Fruit fly (Drosophila melanogaster) whole organism, embryonic: ENCODE measurements around the gene Rpn9.

Source experiments
- Atf3 ChIP-seq: fragments of 200-800 bp; sonication (Bioruptor generic); optimal IDR thresholded peaks from 3 replicates; lab custom pipeline; 2016; ENCODE audit warnings: missing biosample characterization, missing genetic modification characterization
- BEAF-32 ChIP-seq: fragments of 200-800 bp; sonication (Bioruptor generic); optimal IDR thresholded peaks from 3 replicates; lab custom pipeline; 2017; ENCODE audit warnings: missing biosample characterization, missing genetic modification characterization, mild to moderate bottlenecking, moderate library complexity, missing genetic modification reagents
- CG11085 ChIP-seq: fragments of 200-800 bp; sonication (Bioruptor generic); IDR thresholded peaks from 2 replicates; pipeline ENCODE4 v1.3.6; 2022; ENCODE audit warnings: missing biosample characterization, missing genetic modification characterization
- CG11093 ChIP-seq: fragments of 200-800 bp; sonication (Bioruptor generic); IDR thresholded peaks from 3 replicates; pipeline ENCODE4 v1.3.6; 2022; ENCODE audit warnings: missing biosample characterization, missing genetic modification characterization
- CG12155 ChIP-seq: fragments of 200-800 bp; sonication (Bioruptor generic); optimal IDR thresholded peaks from 3 replicates; lab custom pipeline; 2016; ENCODE audit warnings: missing biosample characterization, missing genetic modification characterization
- CG13296 ChIP-seq: fragments of 200-800 bp; sonication (Bioruptor generic); optimal IDR thresholded peaks from 3 replicates; lab custom pipeline; 2018; ENCODE audit warnings: missing biosample characterization, mild to moderate bottlenecking, missing genetic modification characterization
- CG15269 ChIP-seq: fragments of 200-800 bp; sonication (Bioruptor generic); optimal IDR thresholded peaks from 2 replicates; lab custom pipeline; 2018; ENCODE audit warnings: missing biosample characterization, mild to moderate bottlenecking, missing genetic modification characterization, moderate library complexity
- CG1602 ChIP-seq: fragments of 200-800 bp; sonication (Bioruptor generic); optimal IDR thresholded peaks from 3 replicates; lab custom pipeline; 2016; ENCODE audit warnings: missing biosample characterization, missing genetic modification characterization
- CG17912 ChIP-seq: fragments of 200-800 bp; sonication (Bioruptor generic); optimal IDR thresholded peaks from 2 replicates; lab custom pipeline; 2018; ENCODE audit warnings: missing biosample characterization, mild to moderate bottlenecking, missing genetic modification characterization
- CG18262 ChIP-seq: fragments of 200-800 bp; optimal IDR thresholded peaks from 3 replicates; lab custom pipeline; 2019; ENCODE audit warnings: missing biosample characterization, mild to moderate bottlenecking, missing genetic modification characterization, moderate library complexity
- CG2116 ChIP-seq: fragments of 200-800 bp; sonication (Bioruptor generic); optimal IDR thresholded peaks from 3 replicates; lab custom pipeline; 2018; ENCODE audit warnings: missing biosample characterization, mild to moderate bottlenecking, missing genetic modification characterization
- CG2120 ChIP-seq: fragments of 200-800 bp; sonication (Bioruptor generic); optimal IDR thresholded peaks from 3 replicates; lab custom pipeline; 2016; ENCODE audit warnings: missing biosample characterization, missing genetic modification characterization
- CG2199 ChIP-seq: fragments of 200-800 bp; sonication (Bioruptor generic); IDR thresholded peaks from 3 replicates; pipeline ENCODE4 v1.3.6; 2022; ENCODE audit warnings: missing biosample characterization, missing genetic modification characterization
- CG2202 ChIP-seq: fragments of 200-800 bp; sonication (Bioruptor generic); optimal IDR thresholded peaks from 2 replicates; lab custom pipeline; 2018; ENCODE audit warnings: missing biosample characterization, mild to moderate bottlenecking, missing genetic modification characterization
- CG2712 ChIP-seq: fragments of 200-800 bp; optimal IDR thresholded peaks from 3 replicates; lab custom pipeline; 2019; ENCODE audit warnings: missing biosample characterization, mild to moderate bottlenecking, missing genetic modification characterization, moderate library complexity
- CG3847 ChIP-seq: fragments of 200-800 bp; sonication (Bioruptor generic); IDR thresholded peaks from 2 replicates; pipeline ENCODE4 v1.3.6; 2022; ENCODE audit warnings: missing biosample characterization, missing genetic modification characterization
- CG4404 ChIP-seq: fragments of 200-800 bp; sonication (Bioruptor generic); IDR thresholded peaks from 2 replicates; pipeline ENCODE4 v1.3.6; 2022; ENCODE audit warnings: missing biosample characterization, missing genetic modification characterization
- CG6175 ChIP-seq: fragments of 200-800 bp; sonication (Bioruptor generic); IDR thresholded peaks from 3 replicates; pipeline ENCODE4 v1.3.6; 2022; ENCODE audit warnings: missing biosample characterization, missing genetic modification characterization
- CG7357 ChIP-seq: fragments of 200-800 bp; sonication (Bioruptor generic); IDR thresholded peaks from 3 replicates; pipeline ENCODE4 v1.3.6; 2022; ENCODE audit warnings: missing biosample characterization, missing genetic modification characterization
- CG7372 ChIP-seq: fragments of 200-800 bp; sonication (Bioruptor generic); IDR thresholded peaks from 2 replicates; pipeline ENCODE4 v1.3.6; 2022; ENCODE audit warnings: missing biosample characterization, missing genetic modification characterization
- CG8281 ChIP-seq: fragments of 200-800 bp; sonication (Bioruptor generic); optimal IDR thresholded peaks from 2 replicates; lab custom pipeline; 2018; ENCODE audit warnings: missing biosample characterization, mild to moderate bottlenecking, missing genetic modification characterization, moderate library complexity
- CG9727 ChIP-seq: fragments of 200-800 bp; sonication (Bioruptor generic); optimal IDR thresholded peaks from 3 replicates; lab custom pipeline; 2017; ENCODE audit warnings: missing biosample characterization, mild to moderate bottlenecking, missing genetic modification characterization
- Deaf1 ChIP-seq: fragments of 200-800 bp; optimal IDR thresholded peaks from 3 replicates; lab custom pipeline; 2019; ENCODE audit warnings: missing biosample characterization, mild to moderate bottlenecking, missing genetic modification characterization, moderate library complexity
- Doc2 ChIP-seq: fragments of 200-800 bp; sonication (Bioruptor generic); IDR thresholded peaks from 2 replicates; pipeline ENCODE4 v1.3.6; 2022; ENCODE audit warnings: missing biosample characterization, missing genetic modification characterization
- Dref ChIP-seq: fragments of 200-800 bp; sonication (Bioruptor generic); IDR thresholded peaks from 2 replicates; pipeline ENCODE4 v1.3.6; 2022; ENCODE audit warnings: missing biosample characterization, missing genetic modification characterization
- Ets65A ChIP-seq: fragments of 200-800 bp; sonication (Bioruptor generic); peaks from one replicate; lab custom pipeline; 2016; ENCODE audit warnings: missing biosample characterization, missing genetic modification characterization
- Hmr ChIP-seq: fragments of 200-800 bp; sonication (Bioruptor generic); optimal IDR thresholded peaks from 3 replicates; lab custom pipeline; 2017; ENCODE audit warnings: mild to moderate bottlenecking, missing biosample characterization, missing genetic modification reagents, missing genetic modification characterization
- Hr78 ChIP-seq, 2 experiments: fragments of 200-800 bp in 1 of 2; fragments of >200 bp in 1 of 2; sonication (Bioruptor generic) in 1 of 2; optimal IDR thresholded peaks; 2 replicates each; lab custom pipeline; 2017 to 2019; ENCODE audit warnings: missing biosample characterization in 2 of 2, missing genetic modification characterization in 2 of 2, mild to moderate bottlenecking in 1 of 2, moderate library complexity in 1 of 2
- Lhr ChIP-seq: fragments of 200-800 bp; sonication (Bioruptor generic); optimal IDR thresholded peaks from 3 replicates; lab custom pipeline; 2017; ENCODE audit warnings: mild to moderate bottlenecking, missing biosample characterization, missing genetic modification reagents, missing genetic modification characterization
- NC2β ChIP-seq: fragments of 200-800 bp; sonication (Bioruptor generic); optimal IDR thresholded peaks from 2 replicates; lab custom pipeline; 2016; ENCODE audit warnings: missing biosample characterization, missing genetic modification characterization
- NFAT ChIP-seq: fragments of 200-800 bp; sonication (Bioruptor generic); IDR thresholded peaks from 2 replicates; pipeline ENCODE4 v1.3.6; 2022; ENCODE audit warnings: missing biosample characterization, missing genetic modification characterization
- Nf-YC ChIP-seq: fragments of 200-800 bp; optimal IDR thresholded peaks from 3 replicates; lab custom pipeline; 2019; ENCODE audit warnings: missing biosample characterization, mild to moderate bottlenecking, missing genetic modification characterization, moderate library complexity
- Pdp1 ChIP-seq, 2 experiments: fragments of 200-800 bp; sonication (Bioruptor generic); optimal IDR thresholded peaks; 3 replicates each; lab custom pipeline; 2016; ENCODE audit warnings: missing biosample characterization in 2 of 2, missing genetic modification characterization in 2 of 2, mild to moderate bottlenecking in 1 of 2, moderate library complexity in 1 of 2
- Sox100B ChIP-seq: fragments of 200-800 bp; sonication (Bioruptor generic); optimal IDR thresholded peaks from 3 replicates; lab custom pipeline; 2018; ENCODE audit warnings: missing biosample characterization, mild to moderate bottlenecking, missing genetic modification characterization
- Sox102F ChIP-seq: fragments of 200-800 bp; sonication (Bioruptor generic); optimal IDR thresholded peaks from 2 replicates; lab custom pipeline; 2018; ENCODE audit warnings: missing biosample characterization, mild to moderate bottlenecking, missing genetic modification characterization, moderate library complexity
- Trl ChIP-seq, 3 experiments: fragments of >200 bp in 2 of 3; fragments of 200-800 bp in 1 of 3; sonication (Bioruptor generic) in 1 of 3; optimal IDR thresholded peaks; 2 replicates in 1 of 3; 3 replicates in 2 of 3; lab custom pipeline; 2016 to 2017; ENCODE audit warnings: missing biosample characterization in 1 of 3, missing genetic modification characterization in 1 of 3
- YL-1 ChIP-seq: fragments of 200-800 bp; sonication (Bioruptor generic); optimal IDR thresholded peaks from 3 replicates; lab custom pipeline; 2017; ENCODE audit warnings: missing biosample characterization, mild to moderate bottlenecking, missing genetic modification characterization
- ac ChIP-seq: fragments of 200-800 bp; sonication (Bioruptor generic); optimal IDR thresholded peaks from 3 replicates; lab custom pipeline; 2017; ENCODE audit warnings: missing biosample characterization, mild to moderate bottlenecking, missing genetic modification characterization
- dati ChIP-seq: fragments of 200-800 bp; sonication (Bioruptor generic); IDR thresholded peaks from 2 replicates; pipeline ENCODE4 v1.3.6; 2022; ENCODE audit warnings: missing biosample characterization, missing genetic modification characterization
- dpn ChIP-seq, 2 experiments: fragments of 200-800 bp; sonication (Bioruptor generic); optimal IDR thresholded peaks; 3 replicates each; lab custom pipeline; 2016; ENCODE audit warnings: missing biosample characterization in 2 of 2, missing genetic modification characterization in 2 of 2
- emc ChIP-seq: fragments of 200-800 bp; sonication (Bioruptor generic); optimal IDR thresholded peaks from 2 replicates; lab custom pipeline; 2016; ENCODE audit warnings: missing biosample characterization, missing genetic modification characterization
- ewg ChIP-seq: fragments of 200-800 bp; sonication (Bioruptor generic); optimal IDR thresholded peaks from 3 replicates; lab custom pipeline; 2017; ENCODE audit warnings: mild to moderate bottlenecking, missing biosample characterization, missing genetic modification reagents, missing genetic modification characterization
- exex ChIP-seq: fragments of 200-800 bp; sonication (Bioruptor generic); optimal IDR thresholded peaks from 4 replicates; lab custom pipeline; 2018; ENCODE audit warnings: missing biosample characterization, mild to moderate bottlenecking, missing genetic modification characterization, moderate library complexity
- fd3F ChIP-seq: fragments of 200-800 bp; sonication (Bioruptor generic); optimal IDR thresholded peaks from 2 replicates; lab custom pipeline; 2018; ENCODE audit warnings: missing biosample characterization, mild to moderate bottlenecking, missing genetic modification characterization, moderate library complexity
- gem ChIP-seq: fragments of 200-800 bp; sonication (Bioruptor generic); optimal IDR thresholded peaks from 2 replicates; lab custom pipeline; 2019; ENCODE audit warnings: missing biosample characterization, mild to moderate bottlenecking, missing genetic modification characterization, moderate library complexity
- grau ChIP-seq: fragments of 200-800 bp; optimal IDR thresholded peaks from 3 replicates; lab custom pipeline; 2019; ENCODE audit warnings: missing biosample characterization, mild to moderate bottlenecking, missing genetic modification characterization, moderate library complexity
- ham ChIP-seq: fragments of 200-800 bp; sonication (Bioruptor generic); IDR thresholded peaks from 2 replicates; pipeline ENCODE4 v1.3.6; 2022; ENCODE audit warnings: missing biosample characterization, missing genetic modification characterization
- kay ChIP-seq: fragments of 200-800 bp; sonication (Bioruptor generic); optimal IDR thresholded peaks from 2 replicates; lab custom pipeline; 2016; ENCODE audit warnings: missing biosample characterization, missing genetic modification characterization
- lmd ChIP-seq: fragments of 200-800 bp; sonication (Bioruptor generic); IDR thresholded peaks from 2 replicates; pipeline ENCODE4 v1.3.6; 2022; ENCODE audit warnings: missing biosample characterization, missing genetic modification characterization
- org-1 ChIP-seq: fragments of 200-800 bp; sonication (Bioruptor generic); optimal IDR thresholded peaks from 2 replicates; lab custom pipeline; 2017; ENCODE audit warnings: missing biosample characterization, missing genetic modification characterization

Gene Rpn9

dm6 chr3R:23721936-23722335, 11.3 kb downstream of the Rpn9 start (continued):
- peak; percentile 93 for TF ChIP-seq CG2199 (GFP tag; lab: Robert Waterston, UW)
- no peak for TF ChIP-seq CG6175 (GFP tag; lab: Robert Waterston, UW)
- no peak for TF ChIP-seq CG7357 (GFP tag; lab: Robert Waterston, UW)
- TF ChIP-seq exex (tag; lab: Kevin White, UChicago) = peak; percentile 41
- 0 out of 2 replicates have a peak, but pooled peaks have one; percentile 11 for TF ChIP-seq CG11085 (GFP tag; lab: Robert Waterston, UW)
- peak in 1 of 2 experiments; percentile 57 for TF ChIP-seq dpn (GFP tag; optimal IDR thresholded peaks at IDR 0.05; lab: Kevin White, UChicago)
- no peak for TF ChIP-seq Dref (GFP tag; lab: Robert Waterston, UW)
- TF ChIP-seq kay (GFP tag; lab: Kevin White, UChicago) = peak; percentile 8
- peak; percentile 53 for TF ChIP-seq CG2712
- no peak for TF ChIP-seq emc (GFP tag; lab: Kevin White, UChicago)
- TF ChIP-seq Sox100B (GFP tag; lab: Kevin White, UChicago) = no peak
- peak; percentile 76 for TF ChIP-seq Hmr
- TF ChIP-seq ham (GFP tag; lab: Robert Waterston, UW) = no peak
- TF ChIP-seq CG1602 = peak; percentile 32
- peak; percentile 0 for TF ChIP-seq Deaf1 (tag; lab: Kevin White, UChicago)
- TF ChIP-seq CG8281 (tag; lab: Kevin White, UChicago) = no peak
- no peak for TF ChIP-seq CG11093 (GFP tag; lab: Robert Waterston, UW)
- TF ChIP-seq Ets65A (GFP tag; lab: Kevin White, UChicago) = peak; percentile 91
- TF ChIP-seq grau = peak; percentile 56
- no peak for TF ChIP-seq CG4404 (GFP tag; lab: Robert Waterston, UW)
- TF ChIP-seq NFAT (GFP tag; lab: Robert Waterston, UW) = peak; percentile 32; the same call in 1 of the 2 replicates
- TF ChIP-seq NC2β (GFP tag; lab: Kevin White, UChicago) = no peak
- no peak for TF ChIP-seq org-1 (GFP tag; lab: Kevin White, UChicago)
- peak; percentile 25 for TF ChIP-seq fd3F (GFP tag; lab: Kevin White, UChicago)
- TF ChIP-seq CG7372 (GFP tag; lab: Robert Waterston, UW) = peak; percentile 13; the same call in 1 of the 2 replicates
- no peak for TF ChIP-seq CG9727 (GFP tag; lab: Kevin White, UChicago)
- peak in 1 of 2 experiments; percentile 3 for TF ChIP-seq Pdp1 (GFP tag; optimal IDR thresholded peaks at IDR 0.05; lab: Kevin White, UChicago)
- TF ChIP-seq ewg = no peak
- peak; percentile 56 for TF ChIP-seq gem
- peak; percentile 22; the same call in 1 of the 2 replicates for TF ChIP-seq lmd
- TF ChIP-seq CG13296 (GFP tag; lab: Kevin White, UChicago) = peak; percentile 19
- peak; percentile 87 for TF ChIP-seq Lhr (GFP tag; lab: Kevin White, UChicago)
- no peak for TF ChIP-seq Doc2 (GFP tag; lab: Robert Waterston, UW)
- peak; percentile 1 for TF ChIP-seq CG12155 (GFP tag; lab: Kevin White, UChicago)
- peak; percentile 26 for TF ChIP-seq CG18262 (tag; lab: Kevin White, UChicago)
- TF ChIP-seq BEAF-32 = peak; percentile 2
- TF ChIP-seq dati = no peak
- TF ChIP-seq CG2202 (tag; lab: Kevin White, UChicago) = no peak
- TF ChIP-seq CG3847 (GFP tag; lab: Robert Waterston, UW) = peak; percentile 65
- no peak for TF ChIP-seq Atf3
- TF ChIP-seq Nf-YC (tag; lab: Kevin White, UChicago) = peak; percentile 54
- no peak for TF ChIP-seq YL-1 (GFP tag; lab: Kevin White, UChicago)
- TF ChIP-seq CG2116 (GFP tag; lab: Kevin White, UChicago) = peak; percentile 24
- no peak for TF ChIP-seq Trl (optimal IDR thresholded peaks at IDR 0.05; lab: Kevin White, UChicago)
- TF ChIP-seq Trl (GFP tag; optimal IDR thresholded peaks at IDR 0.05; lab: Kevin White, UChicago) = peak; percentile 19
- no peak for TF ChIP-seq ac
- TF ChIP-seq CG17912 (GFP tag; lab: Kevin White, UChicago) = peak; percentile 55
- TF ChIP-seq CG15269 = peak; percentile 43
- peak; percentile 43 for TF ChIP-seq CG2120 (GFP tag; lab: Kevin White, UChicago)
- peak; percentile 47 for TF ChIP-seq Sox102F (GFP tag; lab: Kevin White, UChicago)
- no peak for TF ChIP-seq Hr78 (GFP tag; optimal IDR thresholded peaks at IDR 0.05; lab: Kevin White, UChicago)
